Worm (Caenorhabditis elegans) whole organism, early embryonic: ENCODE data around the gene C50B6.7.

Experiments
- B0310.2 ChIP-seq: sonication (generic microtip); optimal IDR thresholded peaks from 2 replicates; lab custom pipeline; 2016; ENCODE audit warnings: mild to moderate bottlenecking, missing genetic modification characterization, missing compliant biosample characterization
- F13C5.2 ChIP-seq: sonication (generic microtip); optimal IDR thresholded peaks from 2 replicates; lab custom pipeline; 2017; ENCODE audit warnings: mild to moderate bottlenecking, missing genetic modification characterization, inconsistent platforms, missing compliant biosample characterization
- aly-1 ChIP-seq: sonication (generic microtip); optimal IDR thresholded peaks from 2 replicates; lab custom pipeline; 2016; ENCODE audit warnings: missing genetic modification characterization, missing compliant biosample characterization
- ama-1 ChIP-seq: fragments of 150-350 bp; optimal IDR thresholded peaks from 2 replicates; lab custom pipeline; 2014
- ceh-13 ChIP-seq: fragments of 200-800 bp; sonication (Bioruptor generic); optimal IDR thresholded peaks from 2 replicates; lab custom pipeline; 2018; ENCODE audit warnings: mild to moderate bottlenecking, missing genetic modification characterization, missing compliant biosample characterization
- ets-7 ChIP-seq: sonication (generic microtip); optimal IDR thresholded peaks from 2 replicates; lab custom pipeline; 2016; ENCODE audit warnings: missing genotype, missing genetic modification characterization, missing compliant biosample characterization
- hmbx-1 ChIP-seq: sonication (generic microtip); optimal IDR thresholded peaks from 2 replicates; lab custom pipeline; 2016; ENCODE audit warnings: mild to moderate bottlenecking, missing genetic modification characterization, missing compliant biosample characterization
- hnd-1 ChIP-seq: sonication (generic microtip); optimal IDR thresholded peaks from 2 replicates; lab custom pipeline; 2016; ENCODE audit warnings: missing genetic modification characterization, missing compliant biosample characterization
- pes-1 ChIP-seq: fragments of 200-800 bp; sonication (Bioruptor generic); IDR thresholded peaks from 2 replicates; pipeline ENCODE4 v1.3.6; 2022; ENCODE audit warnings: missing genetic modification reagents, missing genetic modification characterization, missing compliant biosample characterization
- scrt-1 ChIP-seq: fragments of 200-800 bp; sonication (Bioruptor generic); IDR thresholded peaks from 2 replicates; pipeline ENCODE4 v1.3.6; 2022; ENCODE audit warnings: missing genetic modification characterization, missing compliant biosample characterization
- sea-1 ChIP-seq: fragments of 200-800 bp; sonication (Bioruptor generic); conservative IDR thresholded peaks from 2 replicates; pipeline ENCODE4 v1.3.6; 2022; ENCODE audit warnings: missing genetic modification characterization, missing compliant biosample characterization
- tra-4 ChIP-seq: sonication (generic microtip); optimal IDR thresholded peaks from 2 replicates; lab custom pipeline; 2017; ENCODE audit warnings: missing genetic modification characterization, missing compliant biosample characterization

- no peak for TF ChIP-seq ama-1 (lab: Kevin White, UChicago)
- TF ChIP-seq sea-1 (GFP tag; lab: Robert Waterston, UW) = no peak
- TF ChIP-seq tra-4 (tag; lab: Kevin White, UChicago) = no peak
- TF ChIP-seq hmbx-1 (tag; lab: Kevin White, UChicago) = no peak
- no peak for TF ChIP-seq ceh-13 (GFP tag; lab: Kevin White, UChicago)
- no peak for TF ChIP-seq ets-7 (tag; lab: Kevin White, UChicago)
- TF ChIP-seq pes-1 (GFP tag; lab: Robert Waterston, UW) = no peak
- TF ChIP-seq B0310.2 = no peak
- TF ChIP-seq hnd-1 = no peak
- no peak for TF ChIP-seq aly-1 (tag; lab: Kevin White, UChicago)
- no peak for TF ChIP-seq scrt-1 (GFP tag; lab: Robert Waterston, UW)
- TF ChIP-seq F13C5.2 (tag; lab: Kevin White, UChicago) = no peak
Observed at ce11 chrV:13282958-13283357, 41.8 kb downstream of the C50B6.7 start.
